Fruit fly (Drosophila melanogaster) whole organism: ENCODE results near the gene CG3437.

Source experiments
- CG8478 ChIP-seq: fragments of >200 bp; optimal IDR thresholded peaks from 2 replicates; lab custom pipeline; 2018; ENCODE audit warnings: inconsistent platforms
- Dll ChIP-seq: fragments of >200 bp; optimal IDR thresholded peaks from 2 replicates; lab custom pipeline; 2017
- EcR ChIP-seq, 2 experiments: fragments of >200 bp; optimal IDR thresholded peaks; 2 replicates each; lab custom pipeline; 2017; ENCODE audit warnings: missing biosample characterization in 2 of 2, missing genetic modification characterization in 2 of 2, missing genetic modification reagents in 2 of 2
- pan ChIP-seq: fragments of >200 bp; optimal IDR thresholded peaks from 2 replicates; lab custom pipeline; 2017
- psq ChIP-seq: fragments of >200 bp; optimal IDR thresholded peaks from 2 replicates; lab custom pipeline; 2017
- usp ChIP-seq: fragments of >200 bp; optimal IDR thresholded peaks from 2 replicates; lab custom pipeline; 2017; ENCODE audit warnings: missing biosample characterization, missing genetic modification characterization, mixed read lengths

DNA sequence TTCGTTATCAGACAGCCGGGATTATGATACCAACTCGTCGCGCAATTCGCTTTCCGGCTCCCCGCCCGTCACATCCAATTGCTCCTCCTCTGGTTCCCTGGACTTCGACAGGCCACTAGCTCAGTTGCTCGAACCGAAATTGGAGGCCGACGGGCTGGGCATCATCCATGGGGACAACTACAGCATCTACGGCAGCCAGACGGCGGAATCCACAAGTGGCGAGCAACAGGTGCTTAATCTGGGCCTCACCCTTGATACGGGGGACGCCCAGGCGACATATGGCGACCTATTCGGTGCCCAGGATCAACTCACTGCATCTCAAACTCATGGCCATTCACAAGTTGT, 26.9 kb downstream of the CG3437 start:
- TF ChIP-seq usp (no peak), pan (no peak), CG8478 (lab: Kevin White, UChicago) (no peak), Dll (lab: Kevin White, UChicago) (no peak), psq (lab: Kevin White, UChicago) (no peak), EcR (GFP tag; optimal IDR thresholded peaks at IDR 0.05; lab: Kevin White, UChicago) (no peak)
